Worm (Caenorhabditis elegans) whole organism, midembryonic: ENCODE measurements around the gene ZK1193.2.

ENCODE experiments used
- T22C8.4 ChIP-seq: fragments of 200-800 bp; sonication (Bioruptor generic); IDR thresholded peaks from 2 replicates; pipeline ENCODE4 v1.3.6; 2022; ENCODE audit warnings: missing genetic modification characterization, missing compliant biosample characterization
- cog-1 ChIP-seq: sonication (generic microtip); optimal IDR thresholded peaks from 2 replicates; lab custom pipeline; 2016; ENCODE audit warnings: missing genetic modification characterization, missing compliant biosample characterization
- flt-1 ChIP-seq: fragments of 200-800 bp; sonication (Bioruptor generic); IDR thresholded peaks from 2 replicates; pipeline ENCODE4 v1.3.6; 2022; ENCODE audit warnings: missing genetic modification characterization, missing compliant biosample characterization
- klf-2 ChIP-seq: fragments of 200-800 bp; sonication (Bioruptor generic); conservative IDR thresholded peaks from 2 replicates; pipeline ENCODE4 v1.3.6; 2022; ENCODE audit warnings: missing genetic modification reagents, missing genetic modification characterization, missing compliant biosample characterization
- med-1 ChIP-seq: sonication (generic microtip); optimal IDR thresholded peaks from 2 replicates; lab custom pipeline; 2017; ENCODE audit warnings: missing genetic modification characterization, mild to moderate bottlenecking, missing compliant biosample characterization, antibody characterized with exemption, missing genetic modification reagents; ENCODE audit not compliant: insufficient read depth
- ref-1 ChIP-seq: fragments of 200-800 bp; sonication (Bioruptor generic); conservative IDR thresholded peaks from 2 replicates; pipeline ENCODE4 v1.3.6; 2022; ENCODE audit warnings: missing genetic modification reagents, missing genetic modification characterization, missing compliant biosample characterization
- tab-1 ChIP-seq: fragments of 200-800 bp; sonication (Bioruptor generic); IDR thresholded peaks from 2 replicates; pipeline ENCODE4 v1.3.6; 2022; ENCODE audit warnings: missing genetic modification characterization, missing compliant biosample characterization
- ztf-23 ChIP-seq: fragments of 200-800 bp; sonication (Bioruptor generic); IDR thresholded peaks from 2 replicates; pipeline ENCODE4 v1.3.6; 2022; ENCODE audit warnings: missing genetic modification reagents, missing genetic modification characterization, missing compliant biosample characterization
- ztf-29 ChIP-seq: fragments of 200-800 bp; sonication (Bioruptor generic); IDR thresholded peaks from 2 replicates; pipeline ENCODE4 v1.3.6; 2022; ENCODE audit warnings: missing genetic modification reagents, missing genetic modification characterization, missing compliant biosample characterization

The ZK1193.2 gene

DNA sequence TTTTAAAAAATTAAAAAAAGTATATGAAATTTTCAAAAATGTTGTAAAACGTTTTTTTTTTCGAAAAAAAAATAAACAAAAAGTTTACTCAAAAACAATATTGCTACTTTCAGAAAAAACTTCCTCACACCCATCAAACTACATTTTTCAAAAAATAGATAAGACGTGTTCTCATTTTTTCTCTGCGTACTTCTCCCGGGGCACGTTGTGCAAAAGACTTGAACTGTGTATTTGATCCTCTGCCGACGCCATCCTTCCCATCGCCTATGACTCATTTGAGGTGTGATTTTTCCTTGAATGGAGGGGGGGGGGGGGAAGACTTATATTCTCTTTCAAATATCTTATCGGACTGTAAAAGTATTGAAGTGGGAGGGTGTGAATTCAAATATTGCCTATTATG, 13.0 kb upstream of the ZK1193.2 start:
- no peak for TF ChIP-seq ref-1
- no peak for TF ChIP-seq T22C8.4 (GFP tag; lab: Robert Waterston, UW)
- TF ChIP-seq ztf-23 (GFP tag; lab: Robert Waterston, UW), result no peak
- no peak for TF ChIP-seq flt-1 (GFP tag; lab: Robert Waterston, UW)
- no peak for TF ChIP-seq klf-2 (GFP tag; lab: Robert Waterston, UW)

- TF ChIP-seq ref-1, result no peak
- no peak for TF ChIP-seq T22C8.4 (GFP tag; lab: Robert Waterston, UW)
- TF ChIP-seq ztf-29 (GFP tag; lab: Robert Waterston, UW), result no peak
- no peak for TF ChIP-seq cog-1 (tag; lab: Kevin White, UChicago)
- TF ChIP-seq ztf-23 (GFP tag; lab: Robert Waterston, UW), result no peak
These were observed 8.3 kb upstream of the ZK1193.2 start, which contains the start of gene dve-1 for ce11 chrX:433747-434146. TSS of gene dve-1 (minus strand) at chrX:433812.

ce11 chrX:433029-433693, 7.7 kb upstream of the ZK1193.2 start:
- TF ChIP-seq ztf-29 (GFP tag; lab: Robert Waterston, UW) (no peak), tab-1 (GFP tag; lab: Robert Waterston, UW) (no peak), ref-1 (no peak), ztf-23 (GFP tag; lab: Robert Waterston, UW) (no peak), med-1 (GFP tag; lab: Kevin White, UChicago) (no peak), cog-1 (tag; lab: Kevin White, UChicago) (no peak), klf-2 (GFP tag; lab: Robert Waterston, UW) (no peak), flt-1 (GFP tag; lab: Robert Waterston, UW) (no peak), T22C8.4 (GFP tag; lab: Robert Waterston, UW) (no peak)

ce11 chrX:431596-431995, 6.2 kb upstream of the ZK1193.2 start:
- TF ChIP-seq med-1 (GFP tag; lab: Kevin White, UChicago), result no peak
- 0 out of 2 replicates have a peak, but pooled peaks have one; percentile 22 for TF ChIP-seq ztf-29 (GFP tag; lab: Robert Waterston, UW)

ce11 chrX:423757-424156, 1.7 kb downstream of the ZK1193.2 start:
- TF ChIP-seq tab-1 (GFP tag; lab: Robert Waterston, UW), result no peak
- TF ChIP-seq T22C8.4 (GFP tag; lab: Robert Waterston, UW), result no peak
- no peak for TF ChIP-seq ztf-29 (GFP tag; lab: Robert Waterston, UW)
- no peak for TF ChIP-seq flt-1 (GFP tag; lab: Robert Waterston, UW)
- TF ChIP-seq ref-1, result no peak
- TF ChIP-seq cog-1 (tag; lab: Kevin White, UChicago), result no peak

ce11 chrX:421785-422657, 3.4 kb downstream of the ZK1193.2 start:
- TF ChIP-seq ztf-23 (GFP tag; lab: Robert Waterston, UW), result no peak
- no peak for TF ChIP-seq tab-1 (GFP tag; lab: Robert Waterston, UW)
- no peak for TF ChIP-seq cog-1 (tag; lab: Kevin White, UChicago)
- no peak for TF ChIP-seq ztf-29 (GFP tag; lab: Robert Waterston, UW)
- no peak for TF ChIP-seq flt-1 (GFP tag; lab: Robert Waterston, UW)
- no peak for TF ChIP-seq ref-1
- no peak for TF ChIP-seq klf-2 (GFP tag; lab: Robert Waterston, UW)
- TF ChIP-seq T22C8.4 (GFP tag; lab: Robert Waterston, UW), result no peak
- TF ChIP-seq med-1 (GFP tag; lab: Kevin White, UChicago), result no peak

DNA sequence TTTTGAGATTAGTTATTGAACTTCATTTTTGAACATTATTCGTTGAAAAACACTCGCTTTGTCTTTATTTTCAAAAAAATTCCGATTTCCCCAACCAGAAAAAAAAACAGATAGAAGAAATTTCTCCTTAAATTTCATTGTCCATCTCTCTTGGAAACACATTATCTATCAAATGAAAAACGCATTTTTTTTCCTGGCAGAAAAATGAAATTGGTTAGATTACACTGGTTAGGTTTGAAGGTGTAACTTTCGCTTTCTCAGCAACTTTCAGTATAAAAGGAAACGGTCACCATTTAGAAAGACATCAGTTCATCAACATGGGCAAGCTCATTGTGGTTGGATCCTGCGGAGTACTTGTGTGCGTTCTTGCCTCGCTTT, 4.0 kb downstream of the ZK1193.2 start, which contains the start of gene col-19:
Gene col-19, plus strand, starts transcription at position 301 of the 378 bp plus-strand sequence.
- TF ChIP-seq ztf-23 (GFP tag; lab: Robert Waterston, UW) (no peak), med-1 (GFP tag; lab: Kevin White, UChicago) (no peak), ref-1 (no peak), cog-1 (tag; lab: Kevin White, UChicago) (no peak), flt-1 (GFP tag; lab: Robert Waterston, UW) (no peak), ztf-29 (GFP tag; lab: Robert Waterston, UW) (no peak), klf-2 (GFP tag; lab: Robert Waterston, UW) (no peak), tab-1 (GFP tag; lab: Robert Waterston, UW) (no peak), T22C8.4 (GFP tag; lab: Robert Waterston, UW) (no peak)

DNA sequence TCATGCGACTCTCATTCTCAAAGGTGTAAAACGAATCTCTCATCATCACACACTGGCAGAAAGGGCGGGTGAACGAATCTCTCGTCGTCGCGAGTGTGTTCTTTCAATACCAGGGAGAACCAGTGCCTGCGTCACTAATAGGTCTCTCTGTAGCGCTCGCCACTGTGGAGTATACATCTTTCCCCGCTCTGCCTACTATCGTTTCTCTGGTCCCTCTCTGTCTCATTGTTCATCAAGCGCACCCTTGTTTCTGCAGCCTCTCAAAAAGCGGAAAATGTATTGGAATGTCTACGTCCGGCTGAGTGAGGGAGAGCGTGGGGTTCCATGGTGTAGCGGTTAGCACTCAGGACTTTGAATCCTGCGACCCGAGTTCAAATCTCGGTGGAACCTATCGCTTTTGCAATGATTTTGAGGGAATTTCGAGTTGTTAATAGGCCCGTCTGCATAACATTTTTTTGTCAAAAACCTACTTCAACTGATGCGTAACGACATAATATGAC, 15.3 kb downstream of the ZK1193.2 start:
- TF ChIP-seq ztf-23 (GFP tag; lab: Robert Waterston, UW) (peak; percentile 95), ztf-29 (GFP tag; lab: Robert Waterston, UW) (peak; percentile 89), T22C8.4 (GFP tag; lab: Robert Waterston, UW) (peak; percentile 82), klf-2 (GFP tag; lab: Robert Waterston, UW) (peak; percentile 94), flt-1 (GFP tag; lab: Robert Waterston, UW) (peak; percentile 96), tab-1 (GFP tag; lab: Robert Waterston, UW) (peak; percentile 86), cog-1 (tag; lab: Kevin White, UChicago) (peak; percentile 94), ref-1 (peak; percentile 86), med-1 (GFP tag; lab: Kevin White, UChicago) (peak; percentile 80)

ce11 chrX:404597-404996, 20.8 kb downstream of the ZK1193.2 start, which contains the start of gene R04A9.1:
TSS of gene R04A9.1 (plus strand) at chrX:404897.
- TF ChIP-seq ztf-29 (GFP tag; lab: Robert Waterston, UW) (no peak), T22C8.4 (GFP tag; lab: Robert Waterston, UW) (no peak), cog-1 (tag; lab: Kevin White, UChicago) (no peak), flt-1 (GFP tag; lab: Robert Waterston, UW) (no peak), klf-2 (GFP tag; lab: Robert Waterston, UW) (no peak), tab-1 (GFP tag; lab: Robert Waterston, UW) (no peak), ztf-23 (GFP tag; lab: Robert Waterston, UW) (no peak), med-1 (GFP tag; lab: Kevin White, UChicago) (no peak), ref-1 (no peak)
